Fruit fly (Drosophila melanogaster): ENCODE measurements around the gene CG9287.

DNA sequence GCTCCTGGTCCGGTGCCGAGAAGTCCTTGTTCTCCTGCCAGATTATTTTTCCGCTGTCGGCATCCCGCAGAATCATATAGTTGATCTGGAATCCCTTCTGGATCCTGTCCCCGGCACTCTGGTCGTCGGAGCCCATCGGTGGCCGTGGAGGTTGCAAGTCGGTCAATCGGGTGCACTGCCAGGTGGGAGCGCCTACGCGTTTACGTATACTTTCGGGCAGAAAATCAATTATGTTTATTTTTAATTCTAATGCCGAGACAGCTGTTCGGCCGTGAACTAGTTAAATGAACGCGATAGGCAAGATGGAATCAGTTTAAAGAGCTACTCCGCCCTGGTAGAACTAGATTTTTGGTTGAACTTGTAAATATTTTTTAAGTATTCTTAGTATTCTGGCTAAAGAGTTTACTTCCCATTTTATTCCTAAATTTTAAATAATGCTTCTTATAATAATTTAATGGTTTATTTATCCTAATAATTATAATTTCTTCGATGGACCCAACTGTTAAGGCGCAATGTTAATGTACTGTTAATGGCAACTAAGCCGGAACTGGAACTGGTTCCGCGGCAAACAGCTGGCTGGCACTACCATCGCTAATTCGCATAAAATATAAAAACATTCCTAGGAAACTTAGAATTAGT is 6.2 kb upstream of the CG9287 start, which contains the start of the genes PrBP and Trs23:
- TF ChIP-seq CG3032 (tag; optimal IDR thresholded peaks at IDR 0.05) (no peak), dac (GFP tag; optimal IDR thresholded peaks at IDR 0.05) (no peak), CG32006 (GFP tag; optimal IDR thresholded peaks at IDR 0.05) (no peak)
